Fruit fly (Drosophila melanogaster) whole organism, embryonic: ENCODE measurements around the gene Acp36DE.

ENCODE experiments used
- CG6683 ChIP-seq: fragments of 200-800 bp; sonication (Bioruptor generic); optimal IDR thresholded peaks from 2 replicates; lab custom pipeline; 2017; ENCODE audit warnings: missing biosample characterization, mild to moderate bottlenecking, missing genetic modification characterization, missing genetic modification reagents
- Hr39 ChIP-seq: fragments of >200 bp; optimal IDR thresholded peaks from 2 replicates; lab custom pipeline; 2017
- disco-r ChIP-seq: fragments of 200-800 bp; sonication (Bioruptor generic); optimal IDR thresholded peaks from 2 replicates; lab custom pipeline; 2016; ENCODE audit warnings: missing biosample characterization, missing genetic modification characterization

dm6 chr2L:18331612-18332011 lies 27.2 kb downstream of the Acp36DE start:
- no peak for TF ChIP-seq disco-r (GFP tag; lab: Kevin White, UChicago)
- TF ChIP-seq CG6683 (GFP tag; lab: Kevin White, UChicago): no peak
- TF ChIP-seq Hr39 (lab: Kevin White, UChicago): no peak
